Fruit fly (Drosophila melanogaster) whole organism, embryonic: ENCODE results near the gene CG3008.

Experiments used
- Atf-2 ChIP-seq: fragments of 200-800 bp; sonication (Bioruptor generic); optimal IDR thresholded peaks from 2 replicates; lab custom pipeline; 2016; ENCODE audit warnings: missing biosample characterization, missing genetic modification characterization
- CG11398 ChIP-seq: fragments of 200-800 bp; sonication (Bioruptor generic); optimal IDR thresholded peaks from 2 replicates; lab custom pipeline; 2016; ENCODE audit warnings: missing biosample characterization, missing genetic modification characterization
- CG12219 ChIP-seq: fragments of 200-800 bp; sonication (Bioruptor generic); optimal IDR thresholded peaks from 3 replicates; lab custom pipeline; 2018; ENCODE audit warnings: missing biosample characterization, mild to moderate bottlenecking, missing genetic modification characterization
- CG13296 ChIP-seq: fragments of 200-800 bp; sonication (Bioruptor generic); optimal IDR thresholded peaks from 3 replicates; lab custom pipeline; 2018; ENCODE audit warnings: missing biosample characterization, mild to moderate bottlenecking, missing genetic modification characterization
- CG13775 ChIP-seq: fragments of 200-800 bp; sonication (Bioruptor generic); optimal IDR thresholded peaks from 3 replicates; lab custom pipeline; 2017; ENCODE audit warnings: missing biosample characterization, mild to moderate bottlenecking, missing genetic modification characterization
- CG16863 ChIP-seq: fragments of 200-800 bp; sonication (Bioruptor generic); optimal IDR thresholded peaks from 3 replicates; lab custom pipeline; 2016; ENCODE audit warnings: missing biosample characterization, missing genetic modification characterization
- CG1832 ChIP-seq: fragments of 200-800 bp; sonication (Bioruptor generic); optimal IDR thresholded peaks from 2 replicates; lab custom pipeline; 2017; ENCODE audit warnings: missing biosample characterization, mild to moderate bottlenecking, missing genetic modification characterization, inconsistent platforms
- CG18476 ChIP-seq: fragments of 200-800 bp; sonication (Bioruptor generic); optimal IDR thresholded peaks from 2 replicates; lab custom pipeline; 2016; ENCODE audit warnings: missing biosample characterization, mild to moderate bottlenecking, missing genetic modification characterization
- CG18619 ChIP-seq: fragments of 200-800 bp; sonication (Bioruptor generic); optimal IDR thresholded peaks from 3 replicates; lab custom pipeline; 2017; ENCODE audit warnings: missing biosample characterization, mild to moderate bottlenecking, missing genetic modification characterization
- CG2202 ChIP-seq: fragments of 200-800 bp; sonication (Bioruptor generic); optimal IDR thresholded peaks from 2 replicates; lab custom pipeline; 2018; ENCODE audit warnings: missing biosample characterization, mild to moderate bottlenecking, missing genetic modification characterization
- CG2712 ChIP-seq: fragments of 200-800 bp; optimal IDR thresholded peaks from 3 replicates; lab custom pipeline; 2019; ENCODE audit warnings: missing biosample characterization, mild to moderate bottlenecking, missing genetic modification characterization, moderate library complexity
- CG3065 ChIP-seq: fragments of 200-800 bp; sonication (Bioruptor generic); optimal IDR thresholded peaks from 2 replicates; lab custom pipeline; 2016; ENCODE audit warnings: missing biosample characterization, missing genetic modification characterization
- CG3281 ChIP-seq: fragments of 200-800 bp; sonication (Bioruptor generic); optimal IDR thresholded peaks from 3 replicates; lab custom pipeline; 2017; ENCODE audit warnings: missing biosample characterization, mild to moderate bottlenecking, missing genetic modification characterization
- CG3995 ChIP-seq: fragments of 200-800 bp; sonication (Bioruptor generic); optimal IDR thresholded peaks from 3 replicates; lab custom pipeline; 2016; ENCODE audit warnings: missing biosample characterization, missing genetic modification characterization
- CG4328 ChIP-seq: fragments of 200-800 bp; sonication (Bioruptor generic); optimal IDR thresholded peaks from 3 replicates; lab custom pipeline; 2017; ENCODE audit warnings: missing biosample characterization, missing genetic modification reagents, missing genetic modification characterization
- CG5245 ChIP-seq: fragments of 200-800 bp; sonication (Bioruptor generic); optimal IDR thresholded peaks from 3 replicates; lab custom pipeline; 2016; ENCODE audit warnings: missing biosample characterization, missing genetic modification characterization
- CTCF ChIP-seq: fragments of 200-800 bp; sonication (Bioruptor generic); optimal IDR thresholded peaks from 2 replicates; lab custom pipeline; 2017; ENCODE audit warnings: missing biosample characterization, mild to moderate bottlenecking, missing genetic modification characterization, moderate library complexity
- Chrac-16 ChIP-seq: fragments of 200-800 bp; sonication (Bioruptor generic); optimal IDR thresholded peaks from 3 replicates; lab custom pipeline; 2016; ENCODE audit warnings: missing biosample characterization, missing genetic modification characterization
- CoRest ChIP-seq: fragments of 200-800 bp; sonication (Bioruptor generic); optimal IDR thresholded peaks from 3 replicates; lab custom pipeline; 2018; ENCODE audit warnings: missing biosample characterization, mild to moderate bottlenecking, missing genetic modification characterization, moderate library complexity
- Eip74EF ChIP-seq, 2 experiments: fragments of 200-800 bp in 1 of 2; fragments of >200 bp in 1 of 2; sonication (Bioruptor generic) in 1 of 2; optimal IDR thresholded peaks; 2 replicates each; lab custom pipeline; 2017 to 2019; ENCODE audit warnings: missing biosample characterization in 2 of 2, missing genetic modification characterization in 2 of 2, mild to moderate bottlenecking in 1 of 2, moderate library complexity in 1 of 2
- Hr51 ChIP-seq, 2 experiments: fragments of 200-800 bp; sonication (Bioruptor generic); optimal IDR thresholded peaks; 2 replicates in 1 of 2; 3 replicates in 1 of 2; lab custom pipeline; 2016 to 2018; ENCODE audit warnings: missing biosample characterization in 2 of 2, missing genetic modification characterization in 2 of 2, mild to moderate bottlenecking in 1 of 2, moderate library complexity in 1 of 2
- Lpt ChIP-seq: fragments of >200 bp; optimal IDR thresholded peaks from 2 replicates; lab custom pipeline; 2018; ENCODE audit warnings: missing biosample characterization, missing genetic modification characterization
- Myb ChIP-seq: fragments of 200-800 bp; sonication (Bioruptor generic); optimal IDR thresholded peaks from 2 replicates; lab custom pipeline; 2016; ENCODE audit warnings: missing biosample characterization, missing genetic modification characterization
- NC2β ChIP-seq: fragments of 200-800 bp; sonication (Bioruptor generic); optimal IDR thresholded peaks from 2 replicates; lab custom pipeline; 2016; ENCODE audit warnings: missing biosample characterization, missing genetic modification characterization
- NK7.1 ChIP-seq: fragments of 200-800 bp; sonication (Bioruptor generic); optimal IDR thresholded peaks from 3 replicates; lab custom pipeline; 2016; ENCODE audit warnings: missing biosample characterization, missing genetic modification characterization
- Poxn ChIP-seq: fragments of 200-800 bp; sonication (Bioruptor generic); IDR thresholded peaks from 2 replicates; pipeline ENCODE4 v1.3.6; 2022; ENCODE audit warnings: missing biosample characterization, missing genetic modification characterization
- Scr ChIP-seq: fragments of 200-800 bp; sonication (Bioruptor generic); IDR thresholded peaks from 2 replicates; pipeline ENCODE4 v1.3.6; 2022; ENCODE audit warnings: missing biosample characterization, missing genetic modification characterization; ENCODE audit not compliant: partially characterized antibody
- Ssrp ChIP-seq: fragments of 200-800 bp; sonication (Bioruptor generic); optimal IDR thresholded peaks from 2 replicates; lab custom pipeline; 2018; ENCODE audit warnings: missing biosample characterization, mild to moderate bottlenecking, missing genetic modification characterization, moderate library complexity
- Vsx1 ChIP-seq: fragments of 200-800 bp; sonication (Bioruptor generic); optimal IDR thresholded peaks from 2 replicates; lab custom pipeline; 2017; ENCODE audit warnings: missing biosample characterization, mild to moderate bottlenecking, missing genetic modification characterization, missing genetic modification reagents
- Xbp1 ChIP-seq: fragments of 200-800 bp; sonication (Bioruptor generic); optimal IDR thresholded peaks from 3 replicates; lab custom pipeline; 2016; ENCODE audit warnings: missing biosample characterization, mild to moderate bottlenecking, missing genetic modification characterization
- az2 ChIP-seq: fragments of 200-800 bp; sonication (Bioruptor generic); optimal IDR thresholded peaks from 3 replicates; lab custom pipeline; 2016; ENCODE audit warnings: missing biosample characterization, missing genetic modification characterization
- cg ChIP-seq: fragments of 200-800 bp; sonication (Bioruptor generic); optimal IDR thresholded peaks from 3 replicates; lab custom pipeline; 2019; ENCODE audit warnings: missing biosample characterization, mild to moderate bottlenecking, missing genetic modification characterization, moderate library complexity
- crol ChIP-seq: fragments of 200-800 bp; sonication (Bioruptor generic); IDR thresholded peaks from 2 replicates; pipeline ENCODE4 v1.3.6; 2022; ENCODE audit warnings: missing biosample characterization, missing genetic modification characterization
- danr ChIP-seq: fragments of 200-800 bp; sonication (Bioruptor generic); IDR thresholded peaks from 2 replicates; pipeline ENCODE4 v1.3.6; 2022; ENCODE audit warnings: missing biosample characterization, missing genetic modification characterization
- gfzf ChIP-seq: fragments of 200-800 bp; sonication (Bioruptor generic); optimal IDR thresholded peaks from 2 replicates; lab custom pipeline; 2016; ENCODE audit warnings: missing biosample characterization, mild to moderate bottlenecking, missing genetic modification characterization, moderate library complexity
- gsb ChIP-seq: fragments of 200-800 bp; sonication (Bioruptor generic); IDR thresholded peaks from 2 replicates; pipeline ENCODE4 v1.3.6; 2022; ENCODE audit warnings: missing biosample characterization, missing genetic modification characterization
- inv ChIP-seq: fragments of 200-800 bp; sonication (Bioruptor generic); IDR thresholded peaks from 2 replicates; pipeline ENCODE4 v1.3.6; 2022; ENCODE audit warnings: missing biosample characterization, missing genetic modification characterization; ENCODE audit not compliant: partially characterized antibody
- kni ChIP-seq: fragments of 200-800 bp; sonication (Bioruptor generic); optimal IDR thresholded peaks from 3 replicates; lab custom pipeline; 2017; ENCODE audit warnings: mild to moderate bottlenecking, missing biosample characterization, missing genetic modification reagents, missing genetic modification characterization
- lab ChIP-seq: fragments of 200-800 bp; sonication (Bioruptor generic); optimal IDR thresholded peaks from 3 replicates; lab custom pipeline; 2017; ENCODE audit warnings: missing biosample characterization, missing genetic modification characterization, mild to moderate bottlenecking, moderate library complexity, missing genetic modification reagents
- p53 ChIP-seq: fragments of 200-800 bp; sonication (Bioruptor generic); optimal IDR thresholded peaks from 2 replicates; lab custom pipeline; 2016; ENCODE audit warnings: missing biosample characterization, missing genetic modification characterization
- pb ChIP-seq: fragments of 200-800 bp; sonication (Bioruptor generic); optimal IDR thresholded peaks from 3 replicates; lab custom pipeline; 2016; ENCODE audit warnings: missing biosample characterization, missing genetic modification characterization
- pho ChIP-seq: fragments of 200-800 bp; sonication (Bioruptor generic); optimal IDR thresholded peaks from 2 replicates; lab custom pipeline; 2016; ENCODE audit warnings: missing biosample characterization, missing genetic modification characterization
- phol ChIP-seq: fragments of 200-800 bp; sonication (Bioruptor generic); optimal IDR thresholded peaks from 3 replicates; lab custom pipeline; 2018; ENCODE audit warnings: missing biosample characterization, mild to moderate bottlenecking, missing genetic modification characterization, moderate library complexity
- pros ChIP-seq: fragments of 200-800 bp; sonication (Bioruptor generic); optimal IDR thresholded peaks from 3 replicates; lab custom pipeline; 2019; ENCODE audit warnings: missing biosample characterization, mild to moderate bottlenecking, missing genetic modification characterization, moderate library complexity
- pum ChIP-seq: fragments of 200-800 bp; sonication (Bioruptor generic); optimal IDR thresholded peaks from 2 replicates; lab custom pipeline; 2016; ENCODE audit warnings: missing biosample characterization, missing genetic modification characterization
- pzg ChIP-seq: fragments of 200-800 bp; sonication (Bioruptor generic); optimal IDR thresholded peaks from 3 replicates; lab custom pipeline; 2018; ENCODE audit warnings: missing biosample characterization, mild to moderate bottlenecking, missing genetic modification characterization, moderate library complexity
- run ChIP-seq: fragments of 200-800 bp; sonication (Bioruptor generic); optimal IDR thresholded peaks from 3 replicates; lab custom pipeline; 2018; ENCODE audit warnings: missing biosample characterization, mild to moderate bottlenecking, missing genetic modification characterization
- sens ChIP-seq: fragments of 200-800 bp; sonication (Bioruptor generic); peaks from one replicate; lab custom pipeline; 2016; ENCODE audit warnings: missing biosample characterization, missing genetic modification characterization
- slbo ChIP-seq: fragments of 200-800 bp; sonication (Bioruptor generic); IDR thresholded peaks from 2 replicates; pipeline ENCODE4 v1.3.6; 2022; ENCODE audit warnings: missing biosample characterization, missing genetic modification characterization
- stwl ChIP-seq: fragments of 200-800 bp; sonication (Bioruptor generic); optimal IDR thresholded peaks from 3 replicates; lab custom pipeline; 2018; ENCODE audit warnings: missing biosample characterization, mild to moderate bottlenecking, missing genetic modification characterization, moderate library complexity
- tap ChIP-seq: fragments of 200-800 bp; optimal IDR thresholded peaks from 3 replicates; lab custom pipeline; 2019; ENCODE audit warnings: missing biosample characterization, mild to moderate bottlenecking, missing genetic modification characterization, moderate library complexity
- toy ChIP-seq: fragments of 200-800 bp; sonication (Bioruptor generic); IDR thresholded peaks from 2 replicates; pipeline ENCODE4 v1.3.6; 2022; ENCODE audit warnings: missing biosample characterization, missing genetic modification characterization

The CG3008 gene

dm6 chr2L:4856118-4856517, 27.0 kb upstream of the CG3008 start (continued):
- TF ChIP-seq Vsx1 (GFP tag; lab: Kevin White, UChicago) (no peak), az2 (peak; percentile 60), Myb (GFP tag; lab: Kevin White, UChicago) (no peak), pho (GFP tag; lab: Kevin White, UChicago) (no peak), CG18476 (no peak), Eip74EF (GFP tag; optimal IDR thresholded peaks at IDR 0.05; lab: Kevin White, UChicago) (peak in 1 of 2 experiments; percentile 2), Ssrp (tag; lab: Kevin White, UChicago) (peak; percentile 37), CG2202 (tag; lab: Kevin White, UChicago) (peak; percentile 44), Xbp1 (GFP tag; lab: Kevin White, UChicago) (peak; percentile 50), inv (GFP tag; lab: Robert Waterston, UW) (no peak), stwl (tag; lab: Kevin White, UChicago) (no peak), CG13775 (GFP tag; lab: Kevin White, UChicago) (no peak), CG12219 (GFP tag; lab: Kevin White, UChicago) (peak; percentile 58), CTCF (GFP tag; lab: Kevin White, UChicago) (no peak), CG5245 (GFP tag; lab: Kevin White, UChicago) (peak; percentile 15), toy (GFP tag; lab: Robert Waterston, UW) (no peak), kni (GFP tag; lab: Kevin White, UChicago) (no peak), Poxn (no peak), Atf-2 (GFP tag; lab: Kevin White, UChicago) (no peak), CoRest (tag; lab: Kevin White, UChicago) (peak; percentile 57), gsb (GFP tag; lab: Robert Waterston, UW) (no peak), NK7.1 (GFP tag; lab: Kevin White, UChicago) (no peak), CG4328 (GFP tag; lab: Kevin White, UChicago) (no peak), p53 (no peak), crol (GFP tag; lab: Robert Waterston, UW) (no peak), lab (GFP tag; lab: Kevin White, UChicago) (peak; percentile 82), CG3281 (peak; percentile 62), tap (tag; lab: Kevin White, UChicago) (peak; percentile 84), CG11398 (GFP tag; lab: Kevin White, UChicago) (no peak), sens (GFP tag; lab: Kevin White, UChicago) (peak; percentile 88), cg (GFP tag; lab: Kevin White, UChicago) (no peak), CG18619 (GFP tag; lab: Kevin White, UChicago) (peak; percentile 5), Hr51 (GFP tag; optimal IDR thresholded peaks at IDR 0.05; lab: Kevin White, UChicago) (peak in 1 of 2 experiments; percentile 78), NC2β (GFP tag; lab: Kevin White, UChicago) (no peak), CG2712 (peak; percentile 86), pzg (no peak), pros (GFP tag; lab: Kevin White, UChicago) (no peak), pb (no peak), Scr (GFP tag; lab: Robert Waterston, UW) (no peak), danr (peak; percentile 49; the same call in 1 of the 2 replicates), slbo (GFP tag; lab: Robert Waterston, UW) (0 out of 2 replicates have a peak, but pooled peaks have one; percentile 37), CG16863 (GFP tag; lab: Kevin White, UChicago) (no peak), gfzf (no peak), run (tag; lab: Kevin White, UChicago) (peak; percentile 40), CG1832 (no peak), CG3995 (GFP tag; lab: Kevin White, UChicago) (no peak), CG13296 (GFP tag; lab: Kevin White, UChicago) (peak; percentile 53), phol (peak; percentile 76), pum (GFP tag; lab: Kevin White, UChicago) (no peak), Lpt (GFP tag; lab: Kevin White, UChicago) (no peak), Chrac-16 (GFP tag; lab: Kevin White, UChicago) (peak; percentile 52), CG3065 (GFP tag; lab: Kevin White, UChicago) (no peak)
